Worm (Caenorhabditis elegans): ENCODE data around the gene cut-6.

cut-6 gene

ce11 chrIII:10911160-10911559, at the start of gene cut-6:
Gene cut-6, plus strand, starts transcription at chrIII:10911460.
- TF ChIP-seq nhr-90 (tag; optimal IDR thresholded peaks at IDR 0.05; ENCODE audit: poor library complexity) (no peak), grh-1 (GFP tag; IDR thresholded peaks at IDR 0.05) (no peak), blmp-1 (tag; optimal IDR thresholded peaks at IDR 0.05) (peak; percentile 57)

- no peak for TF ChIP-seq ceh-63 (GFP tag; optimal IDR thresholded peaks at IDR 0.05)
- TF ChIP-seq zag-1 (tag; optimal IDR thresholded peaks at IDR 0.05), result no peak
- TF ChIP-seq nhr-85 (tag), result no peak
- TF ChIP-seq nhr-47 (tag; optimal IDR thresholded peaks at IDR 0.05), result no peak
- no peak for TF ChIP-seq Y116A8C.19 (tag; optimal IDR thresholded peaks at IDR 0.05; ENCODE audit: borderline replicate concordance)
- TF ChIP-seq nhr-71 (tag; optimal IDR thresholded peaks at IDR 0.05), result no peak
- TF ChIP-seq fkh-4 (tag; optimal IDR thresholded peaks at IDR 0.05; ENCODE audit: borderline replicate concordance), result no peak
- no peak for TF ChIP-seq irx-1 (tag; optimal IDR thresholded peaks at IDR 0.05)
Measured at ce11 chrIII:10867086-10867485, 44.2 kb upstream of the cut-6 start.

ce11 chrIII:10868653-10869392, 42.4 kb upstream of the cut-6 start, which contains the start of the genes cey-4 and vps-50:
Gene cey-4, minus strand, starts transcription at chrIII:10868703.
Gene vps-50, plus strand, starts transcription at chrIII:10869193.
- TF ChIP-seq mep-1 (tag; optimal IDR thresholded peaks at IDR 0.05) (no peak), nhr-19 (GFP tag; conservative IDR thresholded peaks at IDR 0.05) (no peak), egl-27 (tag; optimal IDR thresholded peaks at IDR 0.05) (no peak), lsy-2 (tag; optimal IDR thresholded peaks at IDR 0.05) (peak; percentile 41 to 67), nhr-76 (tag; optimal IDR thresholded peaks at IDR 0.05) (no peak), unc-130 (tag; optimal IDR thresholded peaks at IDR 0.05) (no peak), mef-2 (tag; optimal IDR thresholded peaks at IDR 0.05) (no peak), tlp-1 (tag; optimal IDR thresholded peaks at IDR 0.05) (no peak), lin-13 (GFP tag; optimal IDR thresholded peaks at IDR 0.05) (peak; percentile 22), nhr-47 (tag; optimal IDR thresholded peaks at IDR 0.05) (no peak), dpl-1 (GFP tag; optimal IDR thresholded peaks at IDR 0.05) (peak; percentile 28 to 66 (median 47)), ets-5 (GFP tag; IDR thresholded peaks at IDR 0.05) (no peak), alr-1 (tag; optimal IDR thresholded peaks at IDR 0.05; ENCODE audit: borderline replicate concordance) (no peak), nhr-20 (tag; optimal IDR thresholded peaks at IDR 0.05) (no peak), nhr-90 (tag; optimal IDR thresholded peaks at IDR 0.05; ENCODE audit: poor library complexity) (no peak), elt-3 (tag; optimal IDR thresholded peaks at IDR 0.05) (no peak), F16B12.6 (tag; optimal IDR thresholded peaks at IDR 0.05) (no peak), mab-9 (GFP tag; IDR thresholded peaks at IDR 0.05) (no peak), nhr-12 (tag; optimal IDR thresholded peaks at IDR 0.05) (no peak), ceh-90 (tag; optimal IDR thresholded peaks at IDR 0.05) (no peak), isw-1 (GFP tag; IDR thresholded peaks at IDR 0.05) (no peak), xbp-1 (tag; optimal IDR thresholded peaks at IDR 0.05) (peak; percentile 22), Y116A8C.19 (tag; optimal IDR thresholded peaks at IDR 0.05; ENCODE audit: borderline replicate concordance) (no peak), pag-3 (tag; optimal IDR thresholded peaks at IDR 0.05; ENCODE audit: borderline replicate concordance, insufficient read depth) (no peak), hpl-2 (GFP tag; optimal IDR thresholded peaks at IDR 0.05) (no peak), zag-1 (tag; optimal IDR thresholded peaks at IDR 0.05) (no peak), lin-35 (GFP tag; optimal IDR thresholded peaks at IDR 0.05) (peak; percentile 18 to 55), nhr-77 (tag; optimal IDR thresholded peaks at IDR 0.05) (no peak), unc-86 (tag; optimal IDR thresholded peaks at IDR 0.05) (no peak), mdl-1 (tag; optimal IDR thresholded peaks at IDR 0.05) (no peak), grh-1 (GFP tag; IDR thresholded peaks at IDR 0.05) (no peak), ceh-88 (GFP tag; IDR thresholded peaks at IDR 0.05) (no peak), unc-62 (GFP tag; optimal IDR thresholded peaks at IDR 0.05) (no peak), fkh-4 (tag; optimal IDR thresholded peaks at IDR 0.05; ENCODE audit: borderline replicate concordance) (no peak), aha-1 (tag; optimal IDR thresholded peaks at IDR 0.05) (no peak), nhr-85 (tag) (peak; percentile 6), efl-3 (GFP tag; optimal IDR thresholded peaks at IDR 0.05) (no peak), fkh-8 (tag; optimal IDR thresholded peaks at IDR 0.05) (no peak), skn-1 (tag; optimal IDR thresholded peaks at IDR 0.05) (no peak), nhr-237 (tag; optimal IDR thresholded peaks at IDR 0.05) (no peak), snpc-4 (tag; optimal IDR thresholded peaks at IDR 0.05) (peak; percentile 2), C16A3.4 (tag; optimal IDR thresholded peaks at IDR 0.05) (peak; percentile 62), ceh-63 (GFP tag; optimal IDR thresholded peaks at IDR 0.05) (no peak), egl-13 (tag; optimal IDR thresholded peaks at IDR 0.05) (no peak)
